Worm (Caenorhabditis elegans) whole organism, late embryonic: ENCODE results near the gene F14D7.18.

Source experiments
- K02D7.2 ChIP-seq: sonication (generic microtip); optimal IDR thresholded peaks from 2 replicates; lab custom pipeline; 2017; ENCODE audit warnings: mild to moderate bottlenecking, missing genetic modification characterization, missing compliant biosample characterization
- dve-1 ChIP-seq: sonication (generic microtip); optimal IDR thresholded peaks from 2 replicates; lab custom pipeline; 2017; ENCODE audit warnings: antibody characterized with exemption, mild to moderate bottlenecking, missing genetic modification characterization, missing compliant biosample characterization
- rnt-1 ChIP-seq: sonication (generic microtip); optimal IDR thresholded peaks from 2 replicates; lab custom pipeline; 2016; ENCODE audit warnings: missing genetic modification characterization, missing compliant biosample characterization
- tbx-7 ChIP-seq: sonication (generic microtip); optimal IDR thresholded peaks from 2 replicates; lab custom pipeline; 2016; ENCODE audit warnings: missing genotype, missing genetic modification characterization, missing compliant biosample characterization
- unc-86 ChIP-seq: sonication (generic microtip); optimal IDR thresholded peaks from 2 replicates; lab custom pipeline; 2016; ENCODE audit warnings: missing genetic modification characterization, missing compliant biosample characterization

- TF ChIP-seq rnt-1 (no peak), K02D7.2 (no peak), unc-86 (tag; lab: Kevin White, UChicago) (no peak), tbx-7 (tag; lab: Kevin White, UChicago) (no peak), dve-1 (no peak)
Measured at ce11 chrV:14320730-14321319, 30.3 kb upstream of the F14D7.18 start.
